Fruit fly (Drosophila melanogaster): ENCODE measurements around the gene gnu.

Gene gnu

dm6 chr3L:14803236-14803635, at the start of gene gnu:
Gene gnu (minus strand): TSS chr3L:14803360.
- TF ChIP-seq noc (tag; optimal IDR thresholded peaks at IDR 0.05), result no peak

- no peak for TF ChIP-seq noc (tag; optimal IDR thresholded peaks at IDR 0.05)
These were observed 44.3 kb upstream of the gnu start for dm6 chr3L:14847415-14847814.

DNA sequence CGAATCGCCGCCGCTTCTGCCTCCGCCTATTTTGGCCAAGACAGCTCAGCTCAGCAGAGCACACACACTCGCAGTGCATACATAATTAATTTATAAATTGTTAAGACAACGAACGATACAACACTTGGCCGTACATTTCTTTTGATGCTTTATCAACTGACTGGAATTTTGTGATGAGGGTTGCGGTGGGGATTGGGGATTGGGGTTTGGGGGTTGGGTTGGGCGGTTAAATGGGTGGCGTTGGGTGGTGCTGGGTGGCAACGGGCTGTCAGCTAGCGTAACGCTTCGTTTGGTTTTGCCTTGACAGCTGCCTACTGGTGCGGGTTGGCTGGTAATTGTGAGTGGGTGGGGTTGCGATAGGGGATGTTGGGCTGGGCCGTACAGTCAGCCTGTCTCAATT, 19.2 kb upstream of the gnu start:
- no peak for TF ChIP-seq noc (tag; optimal IDR thresholded peaks at IDR 0.05)

- no peak for TF ChIP-seq noc (tag; optimal IDR thresholded peaks at IDR 0.05)
These were observed 18.0 kb upstream of the gnu start for dm6 chr3L:14821133-14821532.

DNA sequence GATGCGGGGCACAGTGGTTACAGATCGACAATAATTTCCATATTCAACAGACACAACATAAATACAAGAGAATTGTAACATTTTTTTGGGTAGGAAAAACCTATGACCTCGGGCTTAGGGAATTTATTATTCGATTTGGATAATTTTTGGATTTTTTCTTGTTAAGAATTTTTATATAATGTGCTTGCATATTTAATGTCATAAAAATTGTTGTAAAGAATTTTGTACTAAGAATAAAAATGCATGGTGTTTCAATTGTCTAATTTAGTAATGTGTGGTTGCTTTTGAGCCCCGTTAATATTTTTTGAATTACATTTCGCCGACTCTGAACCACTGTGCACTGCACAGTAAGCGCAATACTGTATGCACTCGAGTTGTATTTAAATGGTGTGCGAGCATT, 13.5 kb upstream of the gnu start:
- no peak for TF ChIP-seq noc (tag; optimal IDR thresholded peaks at IDR 0.05)

DNA sequence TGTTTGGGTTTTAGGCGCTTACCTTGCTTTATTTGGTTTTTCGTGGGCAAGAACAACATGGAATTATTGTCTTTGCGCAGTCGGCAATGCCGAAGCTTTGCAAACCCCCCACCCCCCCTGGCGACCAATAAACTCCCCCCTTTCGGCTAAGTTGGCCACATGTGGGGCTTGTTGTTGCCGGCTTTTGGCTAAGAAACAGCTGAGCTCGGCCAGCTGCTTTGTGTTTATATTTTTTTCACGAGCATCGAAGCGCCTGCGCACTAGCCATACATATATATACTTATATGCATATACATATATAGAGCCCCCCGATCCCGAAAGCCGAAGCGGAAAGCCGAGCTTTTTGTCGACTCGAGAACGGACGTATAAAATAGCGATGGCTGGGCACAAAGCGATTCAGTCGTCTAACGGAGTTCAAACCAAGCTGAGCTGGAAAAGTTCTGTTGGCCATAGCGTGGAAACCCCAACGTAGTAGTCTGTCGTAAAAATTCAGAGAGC, 1.6 kb upstream of the gnu start, which contains the start of gene CG17839:
TSS of gene CG17839 (plus strand) at position 413 of the 498 bp plus-strand sequence.
- no peak for TF ChIP-seq noc (tag; optimal IDR thresholded peaks at IDR 0.05)

DNA sequence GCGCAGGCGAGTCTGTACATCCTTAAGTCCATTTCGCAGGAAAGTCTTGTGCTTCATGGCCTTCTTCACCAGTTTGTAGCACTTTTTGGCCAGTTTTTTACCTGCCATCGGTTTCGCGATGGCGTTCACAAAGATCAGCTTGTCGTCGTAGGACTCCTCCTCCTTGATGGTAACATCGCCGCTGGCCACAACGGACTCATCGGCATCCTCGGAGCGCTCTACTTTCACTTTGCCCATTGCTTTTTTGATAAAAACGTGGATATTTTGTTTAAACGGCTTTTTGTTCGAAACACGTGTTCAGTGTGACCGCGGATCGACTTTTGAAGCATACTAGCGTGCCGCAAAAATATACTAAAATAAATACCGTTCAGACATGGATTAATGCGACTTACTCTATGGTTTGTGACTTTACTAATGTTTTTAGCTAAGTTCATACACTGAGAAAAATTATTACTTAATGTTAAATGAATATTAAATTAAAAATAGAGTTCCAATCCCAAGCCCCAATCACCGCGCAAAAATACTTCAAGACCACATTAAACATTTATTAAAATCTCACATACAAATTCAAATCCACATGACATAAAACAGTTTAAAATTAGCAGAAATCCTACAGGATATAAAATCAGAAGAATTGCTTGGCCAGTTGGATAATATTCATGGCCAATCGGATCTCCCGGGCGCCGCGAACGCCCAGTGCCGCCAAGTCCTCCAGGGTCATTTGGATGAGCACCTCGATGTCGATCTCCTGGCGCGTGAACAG, 1.1 kb downstream of the gnu start, which contains the start of gene NHP2:
TSS of gene NHP2 (minus strand) at position 315 of the 763 bp plus-strand sequence.
- TF ChIP-seq noc (tag; optimal IDR thresholded peaks at IDR 0.05), result no peak

DNA sequence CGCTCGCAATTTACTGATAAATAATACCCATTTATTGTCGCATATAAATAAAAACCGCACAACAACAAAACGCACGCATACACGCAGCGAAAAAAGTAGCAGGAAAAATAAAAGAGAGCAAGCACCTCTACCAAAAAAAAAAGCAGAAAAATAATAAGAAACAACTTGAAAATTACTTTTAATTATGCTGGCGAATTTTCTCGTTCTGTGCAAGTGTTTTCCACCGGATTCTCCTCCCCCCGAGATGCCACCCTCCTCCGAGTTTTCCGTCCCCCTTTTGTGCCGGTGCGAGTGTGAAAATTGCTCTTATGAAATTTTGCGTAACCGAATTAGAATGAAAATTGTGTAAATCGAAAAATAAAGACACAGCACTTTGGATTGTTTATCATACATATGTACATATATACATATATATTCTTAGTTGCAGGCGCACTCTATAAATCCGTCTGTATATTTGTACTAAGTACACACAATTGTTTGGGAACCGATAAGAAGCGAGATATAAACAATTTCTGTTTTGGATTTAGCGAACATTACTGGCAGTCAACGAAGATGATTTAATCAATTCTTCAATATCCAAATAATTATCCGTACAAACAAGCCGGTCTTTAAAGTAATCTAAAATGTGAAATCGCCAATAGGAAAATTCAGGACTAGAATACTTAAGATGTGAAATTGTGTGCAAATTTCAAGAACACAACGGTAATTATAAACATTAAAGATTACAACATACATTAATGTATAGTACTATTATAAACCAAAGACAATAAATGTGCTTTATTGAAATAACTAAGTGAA, 12.1 kb downstream of the gnu start:
- no peak for TF ChIP-seq noc (tag; optimal IDR thresholded peaks at IDR 0.05)

DNA sequence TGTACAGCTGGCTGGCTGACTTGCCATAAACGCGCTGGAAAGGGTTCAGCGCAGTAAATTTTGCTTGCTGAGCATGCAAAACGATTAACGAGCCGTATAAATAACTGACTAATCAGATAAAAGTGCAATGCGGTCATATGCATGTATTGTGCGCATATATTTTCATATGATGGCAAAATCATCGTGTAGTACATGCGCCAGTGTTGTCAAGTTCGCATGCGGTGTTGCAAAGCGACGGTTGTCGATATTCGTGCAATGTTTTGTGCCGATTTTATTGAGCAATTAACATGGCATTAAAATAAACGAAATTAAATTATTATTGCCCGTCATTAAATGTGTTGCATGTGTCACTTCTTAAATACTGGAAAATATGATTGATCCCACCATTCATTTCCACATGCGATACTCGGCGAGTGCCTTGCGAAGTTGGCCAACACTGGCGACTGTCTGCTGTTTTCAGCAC, 13.0 kb downstream of the gnu start:
- TF ChIP-seq noc (tag; optimal IDR thresholded peaks at IDR 0.05), result peak; percentile 78

DNA sequence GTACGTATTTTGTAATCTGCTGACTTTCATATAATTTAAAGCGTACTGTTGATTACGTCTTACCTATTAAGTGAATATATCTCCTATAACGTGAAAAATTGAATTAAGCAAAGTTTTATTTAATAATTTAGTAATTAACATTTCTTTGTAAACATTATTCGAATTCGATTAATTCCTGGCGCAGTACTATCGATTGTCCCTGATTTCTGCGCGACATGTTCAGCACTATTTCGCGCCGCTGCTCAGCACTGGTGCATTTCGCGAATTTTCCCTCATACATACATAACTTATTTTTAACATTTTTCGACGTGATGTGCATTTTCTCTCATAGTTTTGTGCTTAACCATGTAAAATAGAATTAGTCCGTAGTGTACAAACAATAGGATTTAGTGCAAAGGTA, 13.5 kb downstream of the gnu start, which contains the start of gene Helz:
TSS of gene Helz (plus strand) at position 260 of the 400 bp plus-strand sequence.
- no peak for TF ChIP-seq noc (tag; optimal IDR thresholded peaks at IDR 0.05)

- peak; percentile 78 for TF ChIP-seq noc (tag; optimal IDR thresholded peaks at IDR 0.05)
These were observed 16.8 kb downstream of the gnu start, which contains the start of the genes bmm and Tdrd3 for dm6 chr3L:14786230-14786850. Gene bmm (minus strand): TSS chr3L:14786412. Gene Tdrd3 (plus strand): TSS chr3L:14786791.

DNA sequence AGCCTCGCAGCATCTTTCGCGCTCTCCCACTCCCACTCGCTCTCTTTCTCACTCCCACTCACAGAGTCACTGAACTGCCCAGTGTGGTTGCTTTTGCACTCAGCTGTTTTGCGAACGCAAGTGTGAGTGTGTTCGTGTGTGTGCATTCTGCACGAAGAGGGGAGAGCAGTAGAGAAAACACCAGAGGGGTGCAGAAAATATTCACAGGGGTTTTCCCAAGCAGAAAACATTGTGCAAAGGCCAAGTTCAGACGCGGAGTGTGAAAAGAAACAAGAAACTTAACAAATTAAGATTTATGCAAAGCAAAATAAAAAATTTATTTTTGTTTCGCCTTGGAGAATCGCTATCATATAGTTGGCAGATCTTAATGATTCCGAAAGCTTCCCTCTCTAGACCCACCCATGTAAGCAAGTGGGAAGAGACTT, 17.7 kb downstream of the gnu start:
- TF ChIP-seq noc (tag; optimal IDR thresholded peaks at IDR 0.05), result no peak

DNA sequence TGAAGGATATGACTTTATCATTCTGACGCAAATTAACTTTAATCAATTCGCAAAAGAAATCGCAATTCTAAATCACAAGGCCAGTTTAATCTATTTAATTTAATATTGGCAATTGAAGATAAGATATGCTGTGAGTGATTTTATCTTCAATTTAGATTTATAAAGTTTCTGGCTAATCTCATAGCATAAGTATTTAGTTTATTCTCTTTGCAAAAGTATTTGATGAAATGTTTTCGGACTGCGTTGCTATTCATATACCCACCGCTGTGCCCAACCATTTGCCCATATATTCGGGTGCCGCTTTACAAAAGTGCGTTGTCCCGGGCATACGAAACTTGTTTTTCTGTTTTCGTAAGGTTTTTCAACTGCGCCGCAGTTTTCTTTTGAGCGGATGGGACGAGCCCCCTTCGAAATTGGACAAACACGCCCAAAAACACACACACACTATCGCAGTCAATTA, 18.2 kb downstream of the gnu start:
- peak; percentile 95 for TF ChIP-seq noc (tag; optimal IDR thresholded peaks at IDR 0.05)

dm6 chr3L:14784241-14784948, 18.8 kb downstream of the gnu start:
- TF ChIP-seq noc (tag; optimal IDR thresholded peaks at IDR 0.05), result no peak

DNA sequence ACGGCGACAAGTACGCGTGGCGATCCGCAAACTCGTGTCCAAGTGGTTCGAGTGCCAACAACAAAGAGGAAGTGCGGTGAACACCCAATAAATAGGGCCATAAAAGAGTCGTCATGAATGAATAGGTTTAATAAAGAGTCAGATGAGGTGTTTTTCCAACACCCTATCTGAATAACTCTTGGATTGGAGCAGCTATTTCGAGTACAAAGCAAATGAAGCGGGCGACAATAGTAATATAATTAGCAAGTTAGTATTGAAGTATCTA, 19.9 kb downstream of the gnu start:
- TF ChIP-seq noc (tag; optimal IDR thresholded peaks at IDR 0.05), result no peak

Measured in whole organism, larva.